Fruit fly (Drosophila melanogaster) whole organism: ENCODE results near the gene mRpL48.

Source experiments
- Dll ChIP-seq: fragments of >200 bp; optimal IDR thresholded peaks from 2 replicates; lab custom pipeline; 2017
- EcR ChIP-seq, 2 experiments: fragments of >200 bp; optimal IDR thresholded peaks; 2 replicates each; lab custom pipeline; 2017; ENCODE audit warnings: missing biosample characterization in 2 of 2, missing genetic modification characterization in 2 of 2, missing genetic modification reagents in 2 of 2
- pan ChIP-seq: fragments of >200 bp; optimal IDR thresholded peaks from 2 replicates; lab custom pipeline; 2017
- usp ChIP-seq: fragments of >200 bp; optimal IDR thresholded peaks from 2 replicates; lab custom pipeline; 2017; ENCODE audit warnings: missing biosample characterization, missing genetic modification characterization, mixed read lengths

- no peak for TF ChIP-seq pan (lab: Kevin White, UChicago)
- no peak for TF ChIP-seq Dll (lab: Kevin White, UChicago)
- TF ChIP-seq EcR (GFP tag; optimal IDR thresholded peaks at IDR 0.05; lab: Kevin White, UChicago), result no peak
- no peak for TF ChIP-seq usp
Measured at dm6 chr2L:1669316-1670027, 40.8 kb upstream of the mRpL48 start.
